Worm (Caenorhabditis elegans) whole organism, L1 larva: ENCODE measurements around the gene srz-37.
"Not testable (repeated sequence)": the region's sequence is repeated elsewhere in the genome, so short reads cannot be mapped to it uniquely, and the experiment has no call there.

Experiments used
- alr-1 ChIP-seq: fragments of 200-800 bp; sonication (Bioruptor generic); optimal IDR thresholded peaks from 2 replicates; lab custom pipeline; 2018; ENCODE audit warnings: borderline replicate concordance, mild to moderate bottlenecking, missing genetic modification characterization, missing compliant biosample characterization
- ama-1 ChIP-seq: fragments of 150-350 bp; optimal IDR thresholded peaks from 2 replicates; lab custom pipeline; 2014
- dsc-1 ChIP-seq: sonication (generic microtip); optimal IDR thresholded peaks from 2 replicates; lab custom pipeline; 2016; ENCODE audit warnings: mild to moderate bottlenecking, missing genetic modification characterization, missing compliant biosample characterization
- efl-3 ChIP-seq: fragments of 200-800 bp; sonication (Bioruptor generic); optimal IDR thresholded peaks from 2 replicates; lab custom pipeline; 2018; ENCODE audit warnings: mild to moderate bottlenecking, missing genetic modification characterization, missing compliant biosample characterization
- elt-3 ChIP-seq, 6 experiments: fragments of 150-350 bp in 1 of 6; sonication (generic microtip); optimal IDR thresholded peaks; 2 replicates each; lab custom pipeline; 2017 to 2018; ENCODE audit warnings: missing biosample characterization in 6 of 6, missing genetic modification characterization in 6 of 6, inconsistent platforms in 1 of 6
- ets-5 ChIP-seq: fragments of 200-800 bp; sonication (Bioruptor generic); IDR thresholded peaks from 2 replicates; pipeline ENCODE4 v1.3.6; 2022; ENCODE audit warnings: missing genetic modification characterization, missing compliant biosample characterization
- fkh-8 ChIP-seq: sonication (generic microtip); optimal IDR thresholded peaks from 2 replicates; lab custom pipeline; 2016; ENCODE audit warnings: mild to moderate bottlenecking, missing genetic modification characterization, missing compliant biosample characterization
- hlh-17 ChIP-seq: fragments of 200-800 bp; sonication (Bioruptor generic); optimal IDR thresholded peaks from 2 replicates; lab custom pipeline; 2018; ENCODE audit warnings: missing genetic modification characterization, mild to moderate bottlenecking, missing compliant biosample characterization, moderate library complexity, borderline replicate concordance
- hpl-2 ChIP-seq: fragments of 150-350 bp; optimal IDR thresholded peaks from 2 replicates; lab custom pipeline; 2014; ENCODE audit warnings: missing biosample characterization, missing genetic modification reagents, missing genetic modification characterization
- isw-1 ChIP-seq: fragments of 200-800 bp; sonication (Bioruptor generic); IDR thresholded peaks from 2 replicates; pipeline ENCODE4 v1.3.6; 2022; ENCODE audit warnings: missing genetic modification characterization, missing compliant biosample characterization
- lin-14 ChIP-seq: fragments of 200-800 bp; sonication (Bioruptor generic); optimal IDR thresholded peaks from 2 replicates; lab custom pipeline; 2018; ENCODE audit warnings: mild to moderate bottlenecking, missing genetic modification characterization, moderate library complexity, missing compliant biosample characterization
- lin-15B ChIP-seq: fragments of 150-350 bp; sonication (generic microtip); optimal IDR thresholded peaks from 3 replicates; lab custom pipeline; 2014; ENCODE audit warnings: missing biosample characterization, missing genetic modification characterization
- mdl-1 ChIP-seq, 2 experiments: fragments of 150-350 bp; optimal IDR thresholded peaks; 2 replicates each; lab custom pipeline; 2014 to 2017; ENCODE audit warnings: missing biosample characterization in 2 of 2, missing genetic modification characterization in 2 of 2, inconsistent platforms in 1 of 2
- nhr-20 ChIP-seq: sonication (generic microtip); optimal IDR thresholded peaks from 2 replicates; lab custom pipeline; 2016; ENCODE audit warnings: mild to moderate bottlenecking, missing genetic modification characterization, missing compliant biosample characterization
- nhr-71 ChIP-seq: sonication (generic microtip); optimal IDR thresholded peaks from 2 replicates; lab custom pipeline; 2016; ENCODE audit warnings: mild to moderate bottlenecking, missing genetic modification characterization, moderate library complexity, missing compliant biosample characterization
- nhr-85 ChIP-seq: sonication (generic microtip); peaks from one replicate; lab custom pipeline; 2016; ENCODE audit warnings: missing genetic modification characterization, inconsistent platforms, missing compliant biosample characterization
- rnt-1 ChIP-seq: sonication (generic microtip); optimal IDR thresholded peaks from 2 replicates; lab custom pipeline; 2016; ENCODE audit warnings: mild to moderate bottlenecking, missing genetic modification characterization, moderate library complexity, missing compliant biosample characterization
- snpc-4 ChIP-seq: fragments of 150-350 bp; optimal IDR thresholded peaks from 2 replicates; lab custom pipeline; 2014; ENCODE audit warnings: missing biosample characterization, missing genetic modification characterization
- snu-23 ChIP-seq: sonication (generic microtip); optimal IDR thresholded peaks from 2 replicates; lab custom pipeline; 2016; ENCODE audit warnings: missing genetic modification characterization, missing compliant biosample characterization
- sox-4 ChIP-seq: sonication (generic microtip); optimal IDR thresholded peaks from 2 replicates; lab custom pipeline; 2016; ENCODE audit warnings: missing genetic modification characterization, missing compliant biosample characterization
- unc-30 ChIP-seq: sonication (generic microtip); optimal IDR thresholded peaks from 2 replicates; lab custom pipeline; 2017; ENCODE audit warnings: missing biosample characterization, missing genetic modification characterization
- vab-15 ChIP-seq: sonication (generic microtip); optimal IDR thresholded peaks from 2 replicates; lab custom pipeline; 2017; ENCODE audit warnings: missing genotype, mild to moderate bottlenecking, missing genetic modification characterization, missing compliant biosample characterization
- xbp-1 ChIP-seq: sonication (generic microtip); optimal IDR thresholded peaks from 2 replicates; lab custom pipeline; 2016; ENCODE audit warnings: missing genetic modification characterization, missing compliant biosample characterization
- zag-1 ChIP-seq: fragments of 150-350 bp; optimal IDR thresholded peaks from 2 replicates; lab custom pipeline; 2014; ENCODE audit warnings: missing biosample characterization, missing genetic modification characterization
- ztf-11 ChIP-seq, 2 experiments: sonication (generic microtip); optimal IDR thresholded peaks; 2 replicates each; lab custom pipeline; 2016 to 2017; ENCODE audit warnings: missing genetic modification characterization in 2 of 2, missing biosample characterization in 1 of 2, missing compliant biosample characterization in 1 of 2

The srz-37 gene

DNA sequence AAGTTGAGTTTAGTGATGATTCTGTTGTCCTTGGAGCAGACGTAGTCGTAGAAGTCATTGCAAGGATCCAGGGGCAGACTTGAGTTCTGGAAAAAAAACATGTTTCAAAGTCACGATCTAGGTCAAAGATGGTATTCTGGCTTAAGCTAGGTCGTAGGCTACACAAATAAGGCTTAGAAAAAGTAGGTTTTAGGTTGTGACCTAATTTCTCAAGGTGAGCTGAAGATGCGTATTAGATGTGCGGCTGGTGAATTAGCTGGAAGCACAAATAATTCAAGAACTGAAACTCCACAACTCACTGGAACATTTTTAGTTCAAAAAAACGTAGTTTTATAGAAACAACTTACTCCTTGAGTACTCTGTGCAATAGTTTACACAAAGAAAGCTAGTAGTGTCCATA, 37.6 kb downstream of the srz-37 start, which contains the start of gene F09D12.2:
Gene F09D12.2 (minus strand): TSS at position 101 of the 400 bp plus-strand sequence.
- no peak for TF ChIP-seq unc-30 (tag; lab: Kevin White, UChicago)

DNA sequence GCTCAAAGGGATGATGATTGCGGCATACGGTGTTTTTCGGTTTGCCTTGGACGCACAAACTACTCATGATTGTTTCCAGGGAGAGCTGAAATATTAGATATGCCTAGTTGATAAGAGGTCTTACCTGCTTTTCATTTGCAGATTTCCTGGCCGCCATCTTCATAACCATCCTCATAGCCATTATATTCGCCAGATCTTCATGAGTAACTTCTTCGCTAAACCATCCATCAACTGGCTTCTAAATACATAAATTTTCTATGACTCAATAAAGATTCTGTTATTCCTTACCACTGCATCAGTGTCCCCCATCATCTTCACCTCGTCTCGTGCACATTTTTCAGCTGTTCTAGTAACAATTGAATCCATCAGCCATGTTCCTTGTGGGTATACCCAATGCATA, 39.1 kb downstream of the srz-37 start:
- TF ChIP-seq unc-30 (tag; lab: Kevin White, UChicago), result no peak
- no peak for TF ChIP-seq fkh-8
- TF ChIP-seq lin-15B (tag; lab: Kevin White, UChicago), result no peak

- peak; percentile 91 for TF ChIP-seq nhr-85
- no peak for TF ChIP-seq ama-1
- peak; percentile 33 for TF ChIP-seq nhr-20 (tag; lab: Kevin White, UChicago)
These were observed 40.8 kb downstream of the srz-37 start, which contains the start of gene grd-10 for ce11 chrIV:3440848-3441247. TSS of gene grd-10 (plus strand) at chrIV:3441055.

ce11 chrIV:3439354-3439753, 42.3 kb downstream of the srz-37 start, which contains the start of gene grd-3:
TSS of gene grd-3 (plus strand) at chrIV:3439655.
- peak; percentile 70 for TF ChIP-seq lin-14 (GFP tag; lab: Kevin White, UChicago)
- TF ChIP-seq hlh-17 (GFP tag; lab: Kevin White, UChicago), result no peak
- TF ChIP-seq vab-15, result no peak
- TF ChIP-seq nhr-20 (tag; lab: Kevin White, UChicago), result peak; percentile 11
- no peak for TF ChIP-seq sox-4 (tag; lab: Kevin White, UChicago)
- peak; percentile 51 for TF ChIP-seq nhr-71 (tag; lab: Kevin White, UChicago)
- peak; percentile 95 for TF ChIP-seq nhr-85
- TF ChIP-seq rnt-1 (tag; lab: Kevin White, UChicago), result peak; percentile 8
- no peak for TF ChIP-seq ztf-11 (tag; optimal IDR thresholded peaks at IDR 0.05; lab: Kevin White, UChicago)
- TF ChIP-seq, all 84 proteins: peak for 5

- TF ChIP-seq elt-3 (tag; optimal IDR thresholded peaks at IDR 0.05; lab: Kevin White, UChicago) (no peak), nhr-85 (peak; percentile 87), ets-5 (GFP tag; lab: Robert Waterston, UW) (no peak)
- TF ChIP-seq, all 84 proteins: peak for 1
These were observed 43.6 kb downstream of the srz-37 start, which contains the start of gene grd-13 for ce11 chrIV:3438022-3438421. TSS of gene grd-13 (plus strand) at chrIV:3438312.

DNA sequence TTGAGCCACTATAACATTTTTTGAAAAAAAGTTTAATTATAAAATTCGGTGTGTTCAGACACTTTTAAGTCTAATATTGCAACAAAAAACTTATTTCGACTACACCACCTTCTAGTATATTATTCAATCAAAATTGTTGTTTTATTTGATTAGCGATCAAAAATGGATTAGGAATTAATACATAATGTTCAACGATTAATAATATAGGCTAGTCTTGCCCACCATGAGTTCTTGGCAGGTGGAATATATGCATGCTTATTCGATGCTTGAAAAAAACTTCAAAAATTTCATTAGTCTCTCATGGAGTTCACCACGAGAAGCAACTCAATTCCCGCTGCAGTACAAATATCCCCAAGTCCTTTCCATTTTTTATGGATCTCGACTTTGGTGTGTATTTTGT, 45.6 kb downstream of the srz-37 start, which contains the start of gene srz-32:
Gene srz-32 (plus strand): TSS at position 301 of the 400 bp plus-strand sequence.
- TF ChIP-seq alr-1 (tag; lab: Kevin White, UChicago) (no peak), isw-1 (no peak), dsc-1 (tag; lab: Kevin White, UChicago) (no peak), hlh-17 (GFP tag; lab: Kevin White, UChicago) (no peak), snu-23 (GFP tag; lab: Kevin White, UChicago) (no peak), zag-1 (tag; lab: Kevin White, UChicago) (no peak), efl-3 (no peak), fkh-8 (no peak), mdl-1 (tag; optimal IDR thresholded peaks at IDR 0.05; lab: Kevin White, UChicago) (no peak), xbp-1 (tag; lab: Kevin White, UChicago) (no peak)
- TF ChIP-seq, all 84 proteins: peak for 0

ce11 chrIV:3433387-3433786, 48.3 kb downstream of the srz-37 start, which contains the start of gene C04C3.7:
TSS of gene C04C3.7 (minus strand) at chrIV:3433487.
- not testable (repeated sequence) for TF ChIP-seq hpl-2 (GFP tag; lab: Kevin White, UChicago); unc-30 (tag; lab: Kevin White, UChicago); snpc-4 (tag; lab: Kevin White, UChicago)
